Fruit fly (Drosophila melanogaster): ENCODE results near the gene Pi3K68D.

The Pi3K68D gene

DNA sequence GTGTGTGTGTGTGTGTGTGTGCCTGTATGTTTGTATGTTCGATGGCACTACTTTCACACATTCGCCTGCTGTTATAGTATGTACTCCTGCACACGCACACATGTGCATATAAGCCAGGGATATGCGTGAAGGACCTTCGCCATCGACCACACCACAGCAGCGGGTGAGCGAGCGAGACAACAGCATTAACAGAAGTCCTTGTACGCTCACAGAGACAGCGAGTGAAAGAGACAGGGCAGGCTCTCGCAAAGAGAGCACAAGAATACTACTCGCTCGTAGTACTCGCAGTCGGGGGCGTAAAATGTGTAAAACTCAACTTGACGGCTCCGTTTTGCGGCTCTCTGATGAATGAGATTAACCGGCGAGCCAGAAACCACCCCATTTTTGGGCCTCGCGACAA lies 24.9 kb downstream of the Pi3K68D start:
- no peak for TF ChIP-seq CG17801 (GFP tag; optimal IDR thresholded peaks at IDR 0.05; ENCODE audit: partially characterized antibody)

DNA sequence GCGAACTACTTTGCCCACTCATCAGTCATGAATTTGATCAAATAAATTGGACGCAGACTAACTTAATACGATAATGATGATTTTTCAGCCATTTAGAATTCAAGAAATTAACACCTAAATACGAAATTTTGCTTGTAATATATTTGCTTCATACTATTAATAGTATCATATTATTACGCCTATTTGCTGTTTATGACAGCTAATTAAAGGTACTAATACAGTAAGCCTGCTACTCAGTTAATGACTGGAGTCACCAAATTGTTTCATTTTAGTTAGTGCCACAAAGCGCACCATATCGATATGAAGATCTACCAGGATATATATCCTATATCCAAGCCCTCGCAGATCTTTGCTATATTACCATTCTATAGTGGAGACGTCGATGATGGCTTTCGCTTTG lies 38.8 kb downstream of the Pi3K68D start, which contains the start of gene Gr68a:
Gene Gr68a (plus strand): TSS at position 301 of the 400 bp plus-strand sequence.
- no peak for TF ChIP-seq CG17801 (GFP tag; optimal IDR thresholded peaks at IDR 0.05; ENCODE audit: partially characterized antibody)

- TF ChIP-seq CG17801 (GFP tag; optimal IDR thresholded peaks at IDR 0.05; ENCODE audit: partially characterized antibody) = no peak
Measured at dm6 chr3L:11731841-11732240, 58.0 kb downstream of the Pi3K68D start, which contains the start of gene CG32087. CG32087 (plus strand) TSS chr3L:11732141.

- no peak for TF ChIP-seq CG17801 (GFP tag; optimal IDR thresholded peaks at IDR 0.05; ENCODE audit: partially characterized antibody)
Measured at dm6 chr3L:11728147-11728546, 61.7 kb downstream of the Pi3K68D start, which contains the start of gene sunn. sunn (plus strand) TSS chr3L:11728348.
